Fruit fly (Drosophila melanogaster) whole organism, embryonic: ENCODE results near the gene Chd64.

ENCODE experiments used
- Abd-B ChIP-seq: fragments of 200-800 bp; sonication (Bioruptor generic); optimal IDR thresholded peaks from 2 replicates; lab custom pipeline; 2018; ENCODE audit warnings: missing biosample characterization, mild to moderate bottlenecking, missing genetic modification characterization, moderate library complexity
- Asciz ChIP-seq: fragments of 200-800 bp; sonication (Bioruptor generic); optimal IDR thresholded peaks from 2 replicates; lab custom pipeline; 2017; ENCODE audit warnings: missing biosample characterization, mild to moderate bottlenecking, missing genetic modification characterization, missing genetic modification reagents
- Bgb ChIP-seq: fragments of 200-800 bp; sonication (Bioruptor generic); IDR thresholded peaks from 2 replicates; pipeline ENCODE4 v1.3.6; 2022; ENCODE audit warnings: missing biosample characterization, missing genetic modification characterization; ENCODE audit not compliant: partially characterized antibody
- CG10274 ChIP-seq: fragments of 200-800 bp; sonication (Bioruptor generic); optimal IDR thresholded peaks from 3 replicates; lab custom pipeline; 2017; ENCODE audit warnings: missing biosample characterization, mild to moderate bottlenecking, missing genetic modification characterization
- CG10654 ChIP-seq: fragments of 200-800 bp; sonication (Bioruptor generic); optimal IDR thresholded peaks from 2 replicates; lab custom pipeline; 2016; ENCODE audit warnings: missing biosample characterization, missing genetic modification characterization
- CG12219 ChIP-seq: fragments of 200-800 bp; sonication (Bioruptor generic); optimal IDR thresholded peaks from 3 replicates; lab custom pipeline; 2018; ENCODE audit warnings: missing biosample characterization, mild to moderate bottlenecking, missing genetic modification characterization
- CG15479 ChIP-seq: fragments of 200-800 bp; sonication (Bioruptor generic); optimal IDR thresholded peaks from 3 replicates; lab custom pipeline; 2019; ENCODE audit warnings: missing biosample characterization, mild to moderate bottlenecking, missing genetic modification characterization, moderate library complexity
- CG15514 ChIP-seq: fragments of 200-800 bp; sonication (Bioruptor generic); optimal IDR thresholded peaks from 3 replicates; lab custom pipeline; 2017; ENCODE audit warnings: missing biosample characterization, missing genetic modification characterization, mild to moderate bottlenecking, moderate library complexity, missing genetic modification reagents
- CG15696 ChIP-seq: fragments of 200-800 bp; sonication (Bioruptor generic); optimal IDR thresholded peaks from 2 replicates; lab custom pipeline; 2019; ENCODE audit warnings: missing biosample characterization, mild to moderate bottlenecking, missing genetic modification characterization, moderate library complexity
- CG17186 ChIP-seq: fragments of 200-800 bp; sonication (Bioruptor generic); optimal IDR thresholded peaks from 3 replicates; lab custom pipeline; 2017; ENCODE audit warnings: missing biosample characterization, missing genetic modification reagents, missing genetic modification characterization
- CG17568 ChIP-seq: fragments of 200-800 bp; sonication (Bioruptor generic); optimal IDR thresholded peaks from 2 replicates; lab custom pipeline; 2018; ENCODE audit warnings: missing biosample characterization, mild to moderate bottlenecking, missing genetic modification characterization, moderate library complexity
- CG1832 ChIP-seq: fragments of 200-800 bp; sonication (Bioruptor generic); optimal IDR thresholded peaks from 2 replicates; lab custom pipeline; 2017; ENCODE audit warnings: missing biosample characterization, mild to moderate bottlenecking, missing genetic modification characterization, inconsistent platforms
- CG3065 ChIP-seq: fragments of 200-800 bp; sonication (Bioruptor generic); optimal IDR thresholded peaks from 2 replicates; lab custom pipeline; 2016; ENCODE audit warnings: missing biosample characterization, missing genetic modification characterization
- CG3281 ChIP-seq: fragments of 200-800 bp; sonication (Bioruptor generic); optimal IDR thresholded peaks from 3 replicates; lab custom pipeline; 2017; ENCODE audit warnings: missing biosample characterization, mild to moderate bottlenecking, missing genetic modification characterization
- CG3838 ChIP-seq: fragments of 200-800 bp; sonication (Bioruptor generic); optimal IDR thresholded peaks from 3 replicates; lab custom pipeline; 2016; ENCODE audit warnings: missing biosample characterization, missing genetic modification characterization
- CG4617 ChIP-seq: fragments of 200-800 bp; sonication (Bioruptor generic); optimal IDR thresholded peaks from 3 replicates; lab custom pipeline; 2016; ENCODE audit warnings: missing biosample characterization, missing genetic modification characterization, borderline replicate concordance
- CG4707 ChIP-seq: fragments of 200-800 bp; sonication (Bioruptor generic); optimal IDR thresholded peaks from 2 replicates; lab custom pipeline; 2018; ENCODE audit warnings: missing biosample characterization, mild to moderate bottlenecking, missing genetic modification characterization, moderate library complexity
- CG7372 ChIP-seq: fragments of 200-800 bp; sonication (Bioruptor generic); IDR thresholded peaks from 2 replicates; pipeline ENCODE4 v1.3.6; 2022; ENCODE audit warnings: missing biosample characterization, missing genetic modification characterization
- CG7745 ChIP-seq: fragments of 200-800 bp; sonication (Bioruptor generic); optimal IDR thresholded peaks from 2 replicates; lab custom pipeline; 2018; ENCODE audit warnings: missing biosample characterization, mild to moderate bottlenecking, missing genetic modification characterization, moderate library complexity
- CTCF ChIP-seq: fragments of 200-800 bp; sonication (Bioruptor generic); optimal IDR thresholded peaks from 2 replicates; lab custom pipeline; 2017; ENCODE audit warnings: missing biosample characterization, mild to moderate bottlenecking, missing genetic modification characterization, moderate library complexity
- Dip2 ChIP-seq: fragments of 200-800 bp; sonication (Bioruptor generic); IDR thresholded peaks from 2 replicates; pipeline ENCODE4 v1.3.6; 2022; ENCODE audit warnings: missing biosample characterization, missing genetic modification characterization
- HLH3B ChIP-seq: fragments of 200-800 bp; sonication (Bioruptor generic); IDR thresholded peaks from 2 replicates; pipeline ENCODE4 v1.3.6; 2022; ENCODE audit warnings: missing biosample characterization, missing genetic modification characterization
- Hey ChIP-seq: fragments of 200-800 bp; sonication (Bioruptor generic); optimal IDR thresholded peaks from 3 replicates; lab custom pipeline; 2018; ENCODE audit warnings: missing biosample characterization, mild to moderate bottlenecking, missing genetic modification characterization
- HmgD ChIP-seq: fragments of 200-800 bp; sonication (Bioruptor generic); optimal IDR thresholded peaks from 3 replicates; lab custom pipeline; 2016; ENCODE audit warnings: missing biosample characterization, missing genetic modification characterization
- Hmx ChIP-seq: fragments of 200-800 bp; sonication (Bioruptor generic); optimal IDR thresholded peaks from 2 replicates; lab custom pipeline; 2016; ENCODE audit warnings: missing biosample characterization, missing genetic modification characterization
- NK7.1 ChIP-seq: fragments of 200-800 bp; sonication (Bioruptor generic); optimal IDR thresholded peaks from 3 replicates; lab custom pipeline; 2016; ENCODE audit warnings: missing biosample characterization, missing genetic modification characterization
- Poxn ChIP-seq: fragments of 200-800 bp; sonication (Bioruptor generic); IDR thresholded peaks from 2 replicates; pipeline ENCODE4 v1.3.6; 2022; ENCODE audit warnings: missing biosample characterization, missing genetic modification characterization
- Sox102F ChIP-seq: fragments of 200-800 bp; sonication (Bioruptor generic); optimal IDR thresholded peaks from 2 replicates; lab custom pipeline; 2018; ENCODE audit warnings: missing biosample characterization, mild to moderate bottlenecking, missing genetic modification characterization, moderate library complexity
- TFAM ChIP-seq: fragments of 200-800 bp; sonication (Bioruptor generic); optimal IDR thresholded peaks from 2 replicates; lab custom pipeline; 2017; ENCODE audit warnings: missing biosample characterization, missing genetic modification characterization, inconsistent platforms
- Xrp1 ChIP-seq: fragments of 200-800 bp; sonication (Bioruptor generic); IDR thresholded peaks from 2 replicates; pipeline ENCODE4 v1.3.6; 2022; ENCODE audit warnings: missing biosample characterization, missing genetic modification characterization
- abd-A ChIP-seq: fragments of 200-800 bp; sonication (Bioruptor generic); optimal IDR thresholded peaks from 3 replicates; lab custom pipeline; 2019; ENCODE audit warnings: missing biosample characterization, mild to moderate bottlenecking, missing genetic modification characterization, moderate library complexity
- br ChIP-seq: fragments of >200 bp; optimal IDR thresholded peaks from 2 replicates; lab custom pipeline; 2017
- chinmo ChIP-seq: fragments of 200-800 bp; sonication (Bioruptor generic); IDR thresholded peaks from 4 replicates; pipeline ENCODE4 v1.3.6; 2022; ENCODE audit warnings: missing biosample characterization, missing genetic modification characterization; ENCODE audit not compliant: partially characterized antibody
- croc ChIP-seq: fragments of 200-800 bp; sonication (Bioruptor generic); conservative IDR thresholded peaks from 3 replicates; pipeline ENCODE4 v1.3.6; 2022; ENCODE audit warnings: missing biosample characterization, missing genetic modification characterization
- fu2 ChIP-seq: fragments of 200-800 bp; sonication (Bioruptor generic); optimal IDR thresholded peaks from 2 replicates; lab custom pipeline; 2016; ENCODE audit warnings: missing biosample characterization, missing genetic modification characterization
- gce ChIP-seq: fragments of 200-800 bp; sonication (Bioruptor generic); IDR thresholded peaks from 3 replicates; pipeline ENCODE4 v1.3.6; 2022; ENCODE audit warnings: missing biosample characterization, missing genetic modification characterization
- her ChIP-seq: fragments of 200-800 bp; sonication (Bioruptor generic); optimal IDR thresholded peaks from 2 replicates; lab custom pipeline; 2016; ENCODE audit warnings: missing biosample characterization, missing genetic modification characterization
- kah ChIP-seq: fragments of 200-800 bp; sonication (Bioruptor generic); optimal IDR thresholded peaks from 2 replicates; lab custom pipeline; 2018; ENCODE audit warnings: missing biosample characterization, mild to moderate bottlenecking, missing genetic modification characterization
- lab ChIP-seq: fragments of 200-800 bp; sonication (Bioruptor generic); optimal IDR thresholded peaks from 3 replicates; lab custom pipeline; 2017; ENCODE audit warnings: missing biosample characterization, missing genetic modification characterization, mild to moderate bottlenecking, moderate library complexity, missing genetic modification reagents
- lilli ChIP-seq: fragments of 200-800 bp; sonication (Bioruptor generic); optimal IDR thresholded peaks from 3 replicates; lab custom pipeline; 2016; ENCODE audit warnings: missing biosample characterization, missing genetic modification characterization
- odd ChIP-seq: fragments of 200-800 bp; sonication (Bioruptor generic); optimal IDR thresholded peaks from 2 replicates; lab custom pipeline; 2017; ENCODE audit warnings: missing biosample characterization, mild to moderate bottlenecking, missing genetic modification characterization
- pita ChIP-seq: fragments of 200-800 bp; sonication (Bioruptor generic); optimal IDR thresholded peaks from 2 replicates; lab custom pipeline; 2017; ENCODE audit warnings: missing biosample characterization, mild to moderate bottlenecking, missing genetic modification characterization
- rib ChIP-seq: fragments of 200-800 bp; sonication (Bioruptor generic); IDR thresholded peaks from 2 replicates; pipeline ENCODE4 v1.3.6; 2022; ENCODE audit warnings: missing biosample characterization, missing genetic modification characterization
- sens-2 ChIP-seq: fragments of 200-800 bp; sonication (Bioruptor generic); IDR thresholded peaks from 2 replicates; pipeline ENCODE4 v1.3.6; 2022; ENCODE audit warnings: missing biosample characterization, missing genetic modification characterization
- tll ChIP-seq, 2 experiments: fragments of 200-800 bp in 1 of 2; fragments of >200 bp in 1 of 2; sonication (Bioruptor generic) in 1 of 2; optimal IDR thresholded peaks; 2 replicates each; lab custom pipeline; 2017 to 2019; ENCODE audit warnings: missing biosample characterization in 2 of 2, missing genetic modification characterization in 2 of 2, mild to moderate bottlenecking in 1 of 2, moderate library complexity in 1 of 2
- usp ChIP-seq: fragments of >200 bp; optimal IDR thresholded peaks from 2 replicates; lab custom pipeline; 2017; ENCODE audit warnings: missing biosample characterization, missing genetic modification characterization
- vnd ChIP-seq: fragments of 200-800 bp; sonication (Bioruptor generic); IDR thresholded peaks from 3 replicates; pipeline ENCODE4 v1.3.6; 2022; ENCODE audit warnings: missing biosample characterization, missing genetic modification characterization; ENCODE audit not compliant: partially characterized antibody
- vvl ChIP-seq: fragments of 200-800 bp; sonication (Bioruptor generic); IDR thresholded peaks from 2 replicates; pipeline ENCODE4 v1.3.6; 2022; ENCODE audit warnings: missing biosample characterization, missing genetic modification characterization
- z ChIP-seq: fragments of 200-800 bp; sonication (Bioruptor generic); IDR thresholded peaks from 3 replicates; pipeline ENCODE4 v1.3.6; 2022; ENCODE audit warnings: missing biosample characterization, missing genetic modification characterization
- zf30C ChIP-seq: fragments of 200-800 bp; sonication (Bioruptor generic); optimal IDR thresholded peaks from 3 replicates; lab custom pipeline; 2018; ENCODE audit warnings: missing biosample characterization, mild to moderate bottlenecking, missing genetic modification characterization
- zfh2 ChIP-seq: fragments of 200-800 bp; sonication (Bioruptor generic); optimal IDR thresholded peaks from 2 replicates; lab custom pipeline; 2016; ENCODE audit warnings: missing biosample characterization, missing genetic modification characterization

Chd64 gene

dm6 chr3L:4122185-4122767, at the start of gene Chd64 (continued):
- TF ChIP-seq croc (GFP tag; lab: Robert Waterston, UW) (no peak), CG10654 (GFP tag; lab: Kevin White, UChicago) (no peak), CG1832 (GFP tag; lab: Kevin White, UChicago) (no peak), Hmx (GFP tag; lab: Kevin White, UChicago) (no peak), her (peak; percentile 12), Abd-B (GFP tag; lab: Kevin White, UChicago) (no peak), Bgb (GFP tag; lab: Robert Waterston, UW) (peak; percentile 62; the same call in 1 of the 2 replicates), Hey (tag; lab: Kevin White, UChicago) (no peak), gce (no peak), vvl (GFP tag; lab: Robert Waterston, UW) (peak; percentile 76), CG3065 (GFP tag; lab: Kevin White, UChicago) (no peak), Sox102F (GFP tag; lab: Kevin White, UChicago) (no peak), tll (GFP tag; optimal IDR thresholded peaks at IDR 0.05; lab: Kevin White, UChicago) (no peak), vnd (GFP tag; lab: Robert Waterston, UW) (no peak), zfh2 (GFP tag; lab: Kevin White, UChicago) (no peak), Xrp1 (GFP tag; lab: Robert Waterston, UW) (peak; percentile 11; the same call in 1 of the 2 replicates), CG3281 (peak; percentile 52), CG4617 (no peak), zf30C (GFP tag; lab: Kevin White, UChicago) (peak; percentile 20), chinmo (GFP tag; lab: Robert Waterston, UW) (peak; percentile 91; the same call in 3 of the 4 replicates), CG12219 (peak; percentile 55), rib (GFP tag; lab: Robert Waterston, UW) (0 out of 2 replicates have a peak, but pooled peaks have one; percentile 9), kah (GFP tag; lab: Kevin White, UChicago) (peak; percentile 3), br (no peak), odd (GFP tag; lab: Kevin White, UChicago) (no peak), CG10274 (GFP tag; lab: Kevin White, UChicago) (no peak), CG17568 (peak; percentile 62), CG4707 (peak; percentile 40), lab (GFP tag; lab: Kevin White, UChicago) (peak; percentile 84), Dip2 (no peak), CG15479 (GFP tag; lab: Kevin White, UChicago) (no peak), sens-2 (GFP tag; lab: Robert Waterston, UW) (no peak), CG7745 (tag; lab: Kevin White, UChicago) (no peak), z (GFP tag; lab: Robert Waterston, UW) (no peak), Asciz (peak; percentile 24), CG15514 (GFP tag; lab: Kevin White, UChicago) (peak; percentile 74), CG15696 (no peak), abd-A (tag; lab: Kevin White, UChicago) (no peak), fu2 (no peak), lilli (peak; percentile 67), usp (GFP tag; lab: Kevin White, UChicago) (no peak), NK7.1 (GFP tag; lab: Kevin White, UChicago) (no peak), TFAM (no peak), pita (GFP tag; lab: Kevin White, UChicago) (no peak), CG7372 (GFP tag; lab: Robert Waterston, UW) (no peak), HLH3B (GFP tag; lab: Robert Waterston, UW) (no peak), CG3838 (GFP tag; lab: Kevin White, UChicago) (no peak), CG17186 (GFP tag; lab: Kevin White, UChicago) (no peak), CTCF (GFP tag; lab: Kevin White, UChicago) (no peak), Poxn (GFP tag; lab: Robert Waterston, UW) (no peak), HmgD (GFP tag; lab: Kevin White, UChicago) (no peak)
